Worm (Caenorhabditis elegans) whole organism, midembryonic: Measurements from ENCODE around the gene dyf-18.

ENCODE experiments used
- T22C8.4 ChIP-seq: fragments of 200-800 bp; sonication (Bioruptor generic); IDR thresholded peaks from 2 replicates; pipeline ENCODE4 v1.3.6; 2022; ENCODE audit warnings: missing genetic modification characterization, missing compliant biosample characterization
- cog-1 ChIP-seq: sonication (generic microtip); optimal IDR thresholded peaks from 2 replicates; lab custom pipeline; 2016; ENCODE audit warnings: missing genetic modification characterization, missing compliant biosample characterization
- flt-1 ChIP-seq: fragments of 200-800 bp; sonication (Bioruptor generic); IDR thresholded peaks from 2 replicates; pipeline ENCODE4 v1.3.6; 2022; ENCODE audit warnings: missing genetic modification characterization, missing compliant biosample characterization
- klf-2 ChIP-seq: fragments of 200-800 bp; sonication (Bioruptor generic); conservative IDR thresholded peaks from 2 replicates; pipeline ENCODE4 v1.3.6; 2022; ENCODE audit warnings: missing genetic modification reagents, missing genetic modification characterization, missing compliant biosample characterization
- med-1 ChIP-seq: sonication (generic microtip); optimal IDR thresholded peaks from 2 replicates; lab custom pipeline; 2017; ENCODE audit warnings: missing genetic modification characterization, mild to moderate bottlenecking, missing compliant biosample characterization, antibody characterized with exemption, missing genetic modification reagents; ENCODE audit not compliant: insufficient read depth
- ref-1 ChIP-seq: fragments of 200-800 bp; sonication (Bioruptor generic); conservative IDR thresholded peaks from 2 replicates; pipeline ENCODE4 v1.3.6; 2022; ENCODE audit warnings: missing genetic modification reagents, missing genetic modification characterization, missing compliant biosample characterization
- tab-1 ChIP-seq: fragments of 200-800 bp; sonication (Bioruptor generic); IDR thresholded peaks from 2 replicates; pipeline ENCODE4 v1.3.6; 2022; ENCODE audit warnings: missing genetic modification characterization, missing compliant biosample characterization
- ztf-23 ChIP-seq: fragments of 200-800 bp; sonication (Bioruptor generic); IDR thresholded peaks from 2 replicates; pipeline ENCODE4 v1.3.6; 2022; ENCODE audit warnings: missing genetic modification reagents, missing genetic modification characterization, missing compliant biosample characterization
- ztf-29 ChIP-seq: fragments of 200-800 bp; sonication (Bioruptor generic); IDR thresholded peaks from 2 replicates; pipeline ENCODE4 v1.3.6; 2022; ENCODE audit warnings: missing genetic modification reagents, missing genetic modification characterization, missing compliant biosample characterization

dyf-18 gene

ce11 chrIV:11820067-11820913 lies 19.3 kb upstream of the dyf-18 start:
- TF ChIP-seq med-1 (GFP tag; lab: Kevin White, UChicago), result no peak
- no peak for TF ChIP-seq tab-1 (GFP tag; lab: Robert Waterston, UW)
- no peak for TF ChIP-seq T22C8.4 (GFP tag; lab: Robert Waterston, UW)
- no peak for TF ChIP-seq flt-1 (GFP tag; lab: Robert Waterston, UW)
- no peak for TF ChIP-seq cog-1 (tag; lab: Kevin White, UChicago)

- TF ChIP-seq tab-1 (GFP tag; lab: Robert Waterston, UW) (no peak), klf-2 (GFP tag; lab: Robert Waterston, UW) (no peak)
Measured at ce11 chrIV:11813901-11814300, 12.9 kb upstream of the dyf-18 start, which contains the start of gene M117.1. TSS of gene M117.1 (plus strand) at chrIV:11814247.

- TF ChIP-seq med-1 (GFP tag; lab: Kevin White, UChicago), result no peak
- TF ChIP-seq klf-2 (GFP tag; lab: Robert Waterston, UW), result no peak
- no peak for TF ChIP-seq ztf-29 (GFP tag; lab: Robert Waterston, UW)
- TF ChIP-seq ztf-23 (GFP tag; lab: Robert Waterston, UW), result no peak
- no peak for TF ChIP-seq T22C8.4 (GFP tag; lab: Robert Waterston, UW)
- no peak for TF ChIP-seq tab-1 (GFP tag; lab: Robert Waterston, UW)
- no peak for TF ChIP-seq cog-1 (tag; lab: Kevin White, UChicago)
- TF ChIP-seq flt-1 (GFP tag; lab: Robert Waterston, UW), result no peak
- no peak for TF ChIP-seq ref-1
Measured at ce11 chrIV:11812017-11812416, 11.0 kb upstream of the dyf-18 start.

ce11 chrIV:11809708-11810114 lies 8.7 kb upstream of the dyf-18 start:
- TF ChIP-seq tab-1 (GFP tag; lab: Robert Waterston, UW), result no peak
- TF ChIP-seq cog-1 (tag; lab: Kevin White, UChicago), result peak; percentile 31
- TF ChIP-seq T22C8.4 (GFP tag; lab: Robert Waterston, UW), result no peak
- TF ChIP-seq ztf-29 (GFP tag; lab: Robert Waterston, UW), result no peak
- TF ChIP-seq flt-1 (GFP tag; lab: Robert Waterston, UW), result 0 out of 2 replicates have a peak, but pooled peaks have one; percentile 10
- no peak for TF ChIP-seq klf-2 (GFP tag; lab: Robert Waterston, UW)
- no peak for TF ChIP-seq ref-1
- TF ChIP-seq ztf-23 (GFP tag; lab: Robert Waterston, UW), result no peak
- no peak for TF ChIP-seq med-1 (GFP tag; lab: Kevin White, UChicago)

- TF ChIP-seq T22C8.4 (GFP tag; lab: Robert Waterston, UW) (no peak), tab-1 (GFP tag; lab: Robert Waterston, UW) (no peak), ztf-29 (GFP tag; lab: Robert Waterston, UW) (no peak), cog-1 (tag; lab: Kevin White, UChicago) (no peak), med-1 (GFP tag; lab: Kevin White, UChicago) (no peak), klf-2 (GFP tag; lab: Robert Waterston, UW) (no peak), flt-1 (GFP tag; lab: Robert Waterston, UW) (no peak), ztf-23 (GFP tag; lab: Robert Waterston, UW) (no peak), ref-1 (no peak)
Measured at ce11 chrIV:11809047-11809446, 8.1 kb upstream of the dyf-18 start.

- TF ChIP-seq cog-1 (tag; lab: Kevin White, UChicago) (no peak), flt-1 (GFP tag; lab: Robert Waterston, UW) (no peak), ztf-23 (GFP tag; lab: Robert Waterston, UW) (no peak), ztf-29 (GFP tag; lab: Robert Waterston, UW) (no peak), klf-2 (GFP tag; lab: Robert Waterston, UW) (no peak), tab-1 (GFP tag; lab: Robert Waterston, UW) (no peak), med-1 (GFP tag; lab: Kevin White, UChicago) (no peak)
Measured at ce11 chrIV:11804053-11804452, 3.1 kb upstream of the dyf-18 start, which contains the start of gene H01G02.1. TSS of gene H01G02.1 (minus strand) at chrIV:11804153.

ce11 chrIV:11803044-11803443 lies 2.1 kb upstream of the dyf-18 start, which contains the start of gene H01G02.4:
TSS of gene H01G02.4 (minus strand) at chrIV:11803144.
- TF ChIP-seq flt-1 (GFP tag; lab: Robert Waterston, UW), result no peak
- TF ChIP-seq ref-1, result no peak
- no peak for TF ChIP-seq klf-2 (GFP tag; lab: Robert Waterston, UW)
- TF ChIP-seq cog-1 (tag; lab: Kevin White, UChicago), result no peak
- TF ChIP-seq ztf-29 (GFP tag; lab: Robert Waterston, UW), result no peak
- no peak for TF ChIP-seq T22C8.4 (GFP tag; lab: Robert Waterston, UW)
- no peak for TF ChIP-seq tab-1 (GFP tag; lab: Robert Waterston, UW)
- no peak for TF ChIP-seq med-1 (GFP tag; lab: Kevin White, UChicago)
- no peak for TF ChIP-seq ztf-23 (GFP tag; lab: Robert Waterston, UW)

ce11 chrIV:11799240-11799639 lies 1.7 kb downstream of the dyf-18 start:
- TF ChIP-seq ztf-29 (GFP tag; lab: Robert Waterston, UW), result no peak
- TF ChIP-seq flt-1 (GFP tag; lab: Robert Waterston, UW), result no peak
- no peak for TF ChIP-seq cog-1 (tag; lab: Kevin White, UChicago)
- TF ChIP-seq klf-2 (GFP tag; lab: Robert Waterston, UW), result no peak
- no peak for TF ChIP-seq ref-1
- TF ChIP-seq med-1 (GFP tag; lab: Kevin White, UChicago), result no peak
- no peak for TF ChIP-seq T22C8.4 (GFP tag; lab: Robert Waterston, UW)
- TF ChIP-seq ztf-23 (GFP tag; lab: Robert Waterston, UW), result no peak
- no peak for TF ChIP-seq tab-1 (GFP tag; lab: Robert Waterston, UW)

ce11 chrIV:11796818-11797217 lies 4.2 kb downstream of the dyf-18 start:
- TF ChIP-seq ref-1 (no peak), ztf-29 (GFP tag; lab: Robert Waterston, UW) (no peak), klf-2 (GFP tag; lab: Robert Waterston, UW) (no peak), T22C8.4 (GFP tag; lab: Robert Waterston, UW) (no peak), cog-1 (tag; lab: Kevin White, UChicago) (no peak), med-1 (GFP tag; lab: Kevin White, UChicago) (no peak), tab-1 (GFP tag; lab: Robert Waterston, UW) (no peak), ztf-23 (GFP tag; lab: Robert Waterston, UW) (no peak), flt-1 (GFP tag; lab: Robert Waterston, UW) (no peak)
